Worm (Caenorhabditis elegans) whole organism, L4/young adult: Measurements from ENCODE around the gene cyy-1.

Source experiments
- dao-5 ChIP-seq: sonication (generic microtip); optimal IDR thresholded peaks from 2 replicates; lab custom pipeline; 2016; ENCODE audit warnings: missing genotype, missing genetic modification characterization, moderate library complexity, missing compliant biosample characterization
- him-1 ChIP-seq: sonication (generic microtip); optimal IDR thresholded peaks from 2 replicates; lab custom pipeline; 2016; ENCODE audit warnings: missing genotype, missing genetic modification reagents, missing genetic modification characterization, missing compliant biosample characterization

DNA sequence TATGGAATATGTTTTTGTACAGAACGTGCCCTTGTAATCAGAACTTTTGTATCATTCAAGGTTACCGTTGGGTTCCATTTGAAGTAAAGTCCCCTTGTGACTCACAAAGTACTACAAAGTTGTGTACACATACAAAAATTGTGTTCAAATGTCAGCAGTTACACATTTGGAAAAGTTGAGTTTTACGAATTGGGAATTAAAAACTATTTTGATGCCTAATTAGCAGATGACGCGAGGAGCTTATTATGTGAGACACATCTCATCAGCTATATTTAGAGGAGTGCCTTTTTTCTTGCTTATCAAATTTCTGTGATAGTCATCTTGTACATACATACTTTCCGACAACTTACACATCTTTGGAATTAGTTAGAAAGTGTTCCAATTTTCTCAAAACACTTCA, 7.8 kb downstream of the cyy-1 start:
- no peak for TF ChIP-seq him-1
- no peak for TF ChIP-seq dao-5 (tag; lab: Kevin White, UChicago)
